Fruit fly (Drosophila melanogaster): Measurements from ENCODE around the gene Pstk.

Gene Pstk

dm6 chrX:19622924-19623323 lies 4.6 kb upstream of the Pstk start, which contains the start of the genes Naa20A and MKP-4:
TSS of gene Naa20A (minus strand) at chrX:19623074.
TSS of gene MKP-4 (plus strand) at chrX:19623114.
- no peak for TF ChIP-seq tai (GFP tag; optimal IDR thresholded peaks at IDR 0.05)
- no peak for TF ChIP-seq sv (GFP tag; optimal IDR thresholded peaks at IDR 0.05)
- TF ChIP-seq N (GFP tag; optimal IDR thresholded peaks at IDR 0.05) = no peak
- TF ChIP-seq Rel (GFP tag; optimal IDR thresholded peaks at IDR 0.05) = no peak
- TF ChIP-seq Rel (tag; optimal IDR thresholded peaks at IDR 0.05) = no peak
- no peak for TF ChIP-seq jim (GFP tag; optimal IDR thresholded peaks at IDR 0.05)
- TF ChIP-seq dmrt93B (GFP tag; optimal IDR thresholded peaks at IDR 0.05) = no peak
- no peak for TF ChIP-seq Hnf4 (GFP tag; optimal IDR thresholded peaks at IDR 0.05)
- no peak for TF ChIP-seq CG32264 (GFP tag; optimal IDR thresholded peaks at IDR 0.05)
- no peak for TF ChIP-seq Dfd (GFP tag; optimal IDR thresholded peaks at IDR 0.05)
- TF ChIP-seq ey (GFP tag; optimal IDR thresholded peaks at IDR 0.05) = no peak
- TF ChIP-seq Sp1 (GFP tag; optimal IDR thresholded peaks at IDR 0.05) = no peak
- TF ChIP-seq rgr (GFP tag; optimal IDR thresholded peaks at IDR 0.05) = no peak
- no peak for TF ChIP-seq br (GFP tag; optimal IDR thresholded peaks at IDR 0.05)
- no peak for TF ChIP-seq Mio (GFP tag; optimal IDR thresholded peaks at IDR 0.05)

- TF ChIP-seq sv (GFP tag; optimal IDR thresholded peaks at IDR 0.05) = no peak
- TF ChIP-seq tai (GFP tag; optimal IDR thresholded peaks at IDR 0.05) = no peak
- TF ChIP-seq psq (GFP tag; optimal IDR thresholded peaks at IDR 0.05) = no peak
- no peak for TF ChIP-seq OdsH (GFP tag; optimal IDR thresholded peaks at IDR 0.05)
- TF ChIP-seq Dfd (GFP tag; optimal IDR thresholded peaks at IDR 0.05) = no peak
- TF ChIP-seq br (GFP tag; optimal IDR thresholded peaks at IDR 0.05) = no peak
- no peak for TF ChIP-seq N (GFP tag; optimal IDR thresholded peaks at IDR 0.05)
- TF ChIP-seq Mio (GFP tag; optimal IDR thresholded peaks at IDR 0.05) = no peak
- TF ChIP-seq woc (GFP tag; optimal IDR thresholded peaks at IDR 0.05) = no peak
Measured at dm6 chrX:19621145-19621544, 2.8 kb upstream of the Pstk start, which contains the start of gene CG14221. TSS of gene CG14221 (minus strand) at chrX:19621245.

dm6 chrX:19615990-19616663 lies 2.2 kb downstream of the Pstk start, which contains the start of gene CG14210:
TSS of gene CG14210 (plus strand) at chrX:19616196.
- TF ChIP-seq lola (GFP tag; optimal IDR thresholded peaks at IDR 0.05) = no peak
- TF ChIP-seq HLH106 (tag; optimal IDR thresholded peaks at IDR 0.05) = no peak
- TF ChIP-seq rgr (GFP tag; optimal IDR thresholded peaks at IDR 0.05) = no peak
- TF ChIP-seq Jra (GFP tag; optimal IDR thresholded peaks at IDR 0.05) = no peak
- TF ChIP-seq pan (optimal IDR thresholded peaks at IDR 0.05) = no peak
- no peak for TF ChIP-seq tai (GFP tag; optimal IDR thresholded peaks at IDR 0.05)
- TF ChIP-seq foxo (GFP tag; optimal IDR thresholded peaks at IDR 0.05) = no peak
- no peak for TF ChIP-seq dsf (GFP tag; optimal IDR thresholded peaks at IDR 0.05; ENCODE audit: borderline replicate concordance)
- no peak for TF ChIP-seq jim (GFP tag; optimal IDR thresholded peaks at IDR 0.05)
- no peak for TF ChIP-seq Rel (GFP tag; optimal IDR thresholded peaks at IDR 0.05)
- TF ChIP-seq Rel (tag; optimal IDR thresholded peaks at IDR 0.05) = no peak
- no peak for TF ChIP-seq h (GFP tag; optimal IDR thresholded peaks at IDR 0.05)

dm6 chrX:19613473-19613872 lies 4.9 kb downstream of the Pstk start:
- TF ChIP-seq CG9705 (GFP tag; optimal IDR thresholded peaks at IDR 0.05) (peak; percentile 62), psq (GFP tag; optimal IDR thresholded peaks at IDR 0.05) (no peak), Sp1 (GFP tag; optimal IDR thresholded peaks at IDR 0.05) (peak; percentile 59), rgr (GFP tag; optimal IDR thresholded peaks at IDR 0.05) (peak; percentile 60)

dm6 chrX:19611226-19611625 lies 7.1 kb downstream of the Pstk start, which contains the start of the genes Shawn and Tyler:
TSS of gene Shawn (plus strand) at chrX:19611526.
TSS of gene Tyler (plus strand) at chrX:19611526.
- TF ChIP-seq N (GFP tag; optimal IDR thresholded peaks at IDR 0.05) = no peak
- TF ChIP-seq dl (GFP tag; optimal IDR thresholded peaks at IDR 0.05; ENCODE audit: insufficient read depth in 1 of 2, partially characterized antibody in 2 of 2) = no peak
- no peak for TF ChIP-seq woc (GFP tag; optimal IDR thresholded peaks at IDR 0.05)
- no peak for TF ChIP-seq Jra (GFP tag; optimal IDR thresholded peaks at IDR 0.05)

dm6 chrX:19608042-19608609 lies 10.2 kb downstream of the Pstk start:
- TF ChIP-seq psq (GFP tag; optimal IDR thresholded peaks at IDR 0.05) (peak; percentile 79), GATAd (GFP tag; optimal IDR thresholded peaks at IDR 0.05) (no peak), OdsH (GFP tag; optimal IDR thresholded peaks at IDR 0.05) (peak; percentile 22), h (GFP tag; optimal IDR thresholded peaks at IDR 0.05) (peak; percentile 16), Sp1 (GFP tag; optimal IDR thresholded peaks at IDR 0.05) (peak; percentile 2)
